Worm (Caenorhabditis elegans) whole organism, L1 larva: ENCODE measurements around the gene col-109.

ENCODE experiments used
- C34B4.2 ChIP-seq: sonication (generic microtip); optimal IDR thresholded peaks from 2 replicates; lab custom pipeline; 2017; ENCODE audit warnings: mild to moderate bottlenecking, missing genetic modification characterization, missing compliant biosample characterization
- aha-1 ChIP-seq: fragments of 150-350 bp; optimal IDR thresholded peaks from 2 replicates; lab custom pipeline; 2014; ENCODE audit warnings: missing biosample characterization, missing genetic modification characterization
- alr-1 ChIP-seq: fragments of 200-800 bp; sonication (Bioruptor generic); optimal IDR thresholded peaks from 2 replicates; lab custom pipeline; 2018; ENCODE audit warnings: borderline replicate concordance, mild to moderate bottlenecking, missing genetic modification characterization, missing compliant biosample characterization
- ama-1 ChIP-seq: fragments of 150-350 bp; optimal IDR thresholded peaks from 2 replicates; lab custom pipeline; 2014
- blmp-1 ChIP-seq: fragments of 150-350 bp; optimal IDR thresholded peaks from 2 replicates; lab custom pipeline; 2014; ENCODE audit warnings: missing biosample characterization, missing genetic modification characterization
- ceh-63 ChIP-seq: fragments of 200-800 bp; sonication (Bioruptor generic); optimal IDR thresholded peaks from 2 replicates; lab custom pipeline; 2018; ENCODE audit warnings: mild to moderate bottlenecking, missing genetic modification characterization, missing compliant biosample characterization
- ceh-8 ChIP-seq: fragments of 200-800 bp; sonication (Bioruptor generic); optimal IDR thresholded peaks from 2 replicates; lab custom pipeline; 2018; ENCODE audit warnings: mild to moderate bottlenecking, missing genetic modification characterization, moderate library complexity, missing compliant biosample characterization
- ceh-82 ChIP-seq, 3 experiments: fragments of 150-350 bp in 1 of 3; sonication (generic microtip) in 2 of 3; optimal IDR thresholded peaks; 2 replicates each; lab custom pipeline; 2014 to 2017; ENCODE audit warnings: missing biosample characterization in 3 of 3, missing genetic modification characterization in 3 of 3
- ceh-88 ChIP-seq: fragments of 200-800 bp; sonication (Bioruptor generic); IDR thresholded peaks from 2 replicates; pipeline ENCODE4 v1.3.6; 2022; ENCODE audit warnings: missing genetic modification characterization, missing compliant biosample characterization
- ces-1 ChIP-seq: fragments of 150-350 bp; optimal IDR thresholded peaks from 2 replicates; lab custom pipeline; 2014; ENCODE audit warnings: missing biosample characterization, missing genetic modification reagents, missing genetic modification characterization
- dsc-1 ChIP-seq: sonication (generic microtip); optimal IDR thresholded peaks from 2 replicates; lab custom pipeline; 2016; ENCODE audit warnings: mild to moderate bottlenecking, missing genetic modification characterization, missing compliant biosample characterization
- egl-13 ChIP-seq: sonication (generic microtip); optimal IDR thresholded peaks from 2 replicates; lab custom pipeline; 2016; ENCODE audit warnings: missing genotype, missing genetic modification reagents, missing genetic modification characterization, missing compliant biosample characterization
- egl-27 ChIP-seq, 2 experiments: fragments of 150-350 bp in 1 of 2; sonication (generic microtip); optimal IDR thresholded peaks; 3 replicates each; lab custom pipeline; 2017 to 2018; ENCODE audit warnings: missing biosample characterization in 2 of 2, missing genetic modification characterization in 2 of 2, missing genetic modification reagents in 2 of 2
- elt-2 ChIP-seq: sonication (generic microtip); optimal IDR thresholded peaks from 2 replicates; lab custom pipeline; 2016; ENCODE audit warnings: missing genetic modification characterization, mild to moderate bottlenecking, inconsistent platforms, missing compliant biosample characterization, missing genetic modification reagents
- elt-3 ChIP-seq, 6 experiments: fragments of 150-350 bp in 1 of 6; sonication (generic microtip); optimal IDR thresholded peaks; 2 replicates each; lab custom pipeline; 2017 to 2018; ENCODE audit warnings: missing biosample characterization in 6 of 6, missing genetic modification characterization in 6 of 6, inconsistent platforms in 1 of 6
- ets-5 ChIP-seq: fragments of 200-800 bp; sonication (Bioruptor generic); IDR thresholded peaks from 2 replicates; pipeline ENCODE4 v1.3.6; 2022; ENCODE audit warnings: missing genetic modification characterization, missing compliant biosample characterization
- fkh-8 ChIP-seq: sonication (generic microtip); optimal IDR thresholded peaks from 2 replicates; lab custom pipeline; 2016; ENCODE audit warnings: mild to moderate bottlenecking, missing genetic modification characterization, missing compliant biosample characterization
- grh-1 ChIP-seq: fragments of 200-800 bp; sonication (Bioruptor generic); IDR thresholded peaks from 2 replicates; pipeline ENCODE4 v1.3.6; 2022; ENCODE audit warnings: missing genetic modification reagents, missing genetic modification characterization, missing compliant biosample characterization
- hlh-17 ChIP-seq: fragments of 200-800 bp; sonication (Bioruptor generic); optimal IDR thresholded peaks from 2 replicates; lab custom pipeline; 2018; ENCODE audit warnings: missing genetic modification characterization, mild to moderate bottlenecking, missing compliant biosample characterization, moderate library complexity, borderline replicate concordance
- hlh-4 ChIP-seq: sonication (generic microtip); optimal IDR thresholded peaks from 2 replicates; lab custom pipeline; 2016; ENCODE audit warnings: mild to moderate bottlenecking, missing genetic modification characterization, missing compliant biosample characterization
- hpl-2 ChIP-seq: fragments of 150-350 bp; optimal IDR thresholded peaks from 2 replicates; lab custom pipeline; 2014; ENCODE audit warnings: missing biosample characterization, missing genetic modification reagents, missing genetic modification characterization
- irx-1 ChIP-seq: sonication (generic microtip); optimal IDR thresholded peaks from 2 replicates; lab custom pipeline; 2016; ENCODE audit warnings: missing genetic modification characterization, missing compliant biosample characterization
- jun-1 ChIP-seq: fragments of 150-350 bp; optimal IDR thresholded peaks from 2 replicates; lab custom pipeline; 2014; ENCODE audit warnings: missing biosample characterization, missing genetic modification reagents, missing genetic modification characterization
- lin-13 ChIP-seq: fragments of 150-350 bp; optimal IDR thresholded peaks from 2 replicates; lab custom pipeline; 2014; ENCODE audit warnings: missing biosample characterization, missing genetic modification reagents, missing genetic modification characterization
- lin-14 ChIP-seq: fragments of 200-800 bp; sonication (Bioruptor generic); optimal IDR thresholded peaks from 2 replicates; lab custom pipeline; 2018; ENCODE audit warnings: mild to moderate bottlenecking, missing genetic modification characterization, moderate library complexity, missing compliant biosample characterization
- lin-15B ChIP-seq: fragments of 150-350 bp; sonication (generic microtip); optimal IDR thresholded peaks from 3 replicates; lab custom pipeline; 2014; ENCODE audit warnings: missing biosample characterization, missing genetic modification characterization
- lin-35 ChIP-seq, 2 experiments: fragments of 150-350 bp; optimal IDR thresholded peaks; 2 replicates each; lab custom pipeline; 2014; ENCODE audit warnings: missing biosample characterization in 2 of 2, missing genetic modification characterization in 2 of 2, missing genetic modification reagents in 2 of 2
- lir-3 ChIP-seq: sonication (generic microtip); optimal IDR thresholded peaks from 2 replicates; lab custom pipeline; 2016; ENCODE audit warnings: mild to moderate bottlenecking, missing genetic modification characterization, moderate library complexity, missing compliant biosample characterization; ENCODE audit not compliant: poor library complexity
- lsy-2 ChIP-seq, 2 experiments: fragments of 150-350 bp; optimal IDR thresholded peaks; 2 replicates each; lab custom pipeline; 2014; ENCODE audit warnings: missing biosample characterization in 2 of 2, missing genetic modification characterization in 2 of 2
- mab-9 ChIP-seq: fragments of 200-800 bp; sonication (Bioruptor generic); IDR thresholded peaks from 2 replicates; pipeline ENCODE4 v1.3.6; 2022; ENCODE audit warnings: missing genetic modification reagents, missing genetic modification characterization, missing compliant biosample characterization
- mdl-1 ChIP-seq, 2 experiments: fragments of 150-350 bp; optimal IDR thresholded peaks; 2 replicates each; lab custom pipeline; 2014 to 2017; ENCODE audit warnings: missing biosample characterization in 2 of 2, missing genetic modification characterization in 2 of 2, inconsistent platforms in 1 of 2
- mef-2 ChIP-seq: fragments of 150-350 bp; optimal IDR thresholded peaks from 2 replicates; lab custom pipeline; 2014; ENCODE audit warnings: missing biosample characterization, missing genetic modification characterization
- nhr-19 ChIP-seq: fragments of 200-800 bp; sonication (Bioruptor generic); conservative IDR thresholded peaks from 2 replicates; pipeline ENCODE4 v1.3.6; 2022; ENCODE audit warnings: missing genetic modification characterization, missing compliant biosample characterization
- nhr-20 ChIP-seq: sonication (generic microtip); optimal IDR thresholded peaks from 2 replicates; lab custom pipeline; 2016; ENCODE audit warnings: mild to moderate bottlenecking, missing genetic modification characterization, missing compliant biosample characterization
- nhr-47 ChIP-seq: sonication (generic microtip); optimal IDR thresholded peaks from 2 replicates; lab custom pipeline; 2016; ENCODE audit warnings: mild to moderate bottlenecking, missing genetic modification characterization, moderate library complexity, missing compliant biosample characterization
- nhr-71 ChIP-seq: sonication (generic microtip); optimal IDR thresholded peaks from 2 replicates; lab custom pipeline; 2016; ENCODE audit warnings: mild to moderate bottlenecking, missing genetic modification characterization, moderate library complexity, missing compliant biosample characterization
- nhr-76 ChIP-seq: sonication (generic microtip); optimal IDR thresholded peaks from 2 replicates; lab custom pipeline; 2017; ENCODE audit warnings: missing biosample characterization, missing genetic modification characterization
- nhr-77 ChIP-seq: fragments of 150-350 bp; optimal IDR thresholded peaks from 2 replicates; lab custom pipeline; 2014; ENCODE audit warnings: missing biosample characterization, missing genetic modification characterization
- pag-3 ChIP-seq: sonication (generic microtip); optimal IDR thresholded peaks from 2 replicates; lab custom pipeline; 2017; ENCODE audit warnings: missing genetic modification characterization, mild to moderate bottlenecking, missing compliant biosample characterization, antibody characterized with exemption, borderline replicate concordance; ENCODE audit not compliant: insufficient read depth
- pqm-1 ChIP-seq: sonication (generic microtip); optimal IDR thresholded peaks from 3 replicates; lab custom pipeline; 2017; ENCODE audit warnings: missing biosample characterization, missing genetic modification characterization
- skn-1 ChIP-seq: fragments of 150-350 bp; optimal IDR thresholded peaks from 2 replicates; lab custom pipeline; 2014; ENCODE audit warnings: missing biosample characterization, missing genetic modification characterization
- snpc-4 ChIP-seq: fragments of 150-350 bp; optimal IDR thresholded peaks from 2 replicates; lab custom pipeline; 2014; ENCODE audit warnings: missing biosample characterization, missing genetic modification characterization
- snu-23 ChIP-seq: sonication (generic microtip); optimal IDR thresholded peaks from 2 replicates; lab custom pipeline; 2016; ENCODE audit warnings: missing genetic modification characterization, missing compliant biosample characterization
- sox-4 ChIP-seq: sonication (generic microtip); optimal IDR thresholded peaks from 2 replicates; lab custom pipeline; 2016; ENCODE audit warnings: missing genetic modification characterization, missing compliant biosample characterization
- sptf-1 ChIP-seq: fragments of 150-350 bp; optimal IDR thresholded peaks from 2 replicates; lab custom pipeline; 2014; ENCODE audit warnings: missing biosample characterization, missing genetic modification characterization
- swsn-7 ChIP-seq: sonication (generic microtip); optimal IDR thresholded peaks from 2 replicates; lab custom pipeline; 2016; ENCODE audit warnings: missing genetic modification characterization, missing compliant biosample characterization
- tbx-2 ChIP-seq: sonication (generic microtip); optimal IDR thresholded peaks from 2 replicates; lab custom pipeline; 2016; ENCODE audit warnings: missing genetic modification characterization, missing compliant biosample characterization
- tlp-1 ChIP-seq: fragments of 150-350 bp; optimal IDR thresholded peaks from 2 replicates; lab custom pipeline; 2014; ENCODE audit warnings: missing biosample characterization, missing genetic modification characterization
- unc-130 ChIP-seq: fragments of 150-350 bp; optimal IDR thresholded peaks from 2 replicates; lab custom pipeline; 2017; ENCODE audit warnings: missing biosample characterization, missing genetic modification characterization, inconsistent platforms
- unc-98 ChIP-seq: fragments of 200-800 bp; sonication (Bioruptor generic); IDR thresholded peaks from 2 replicates; pipeline ENCODE4 v1.3.6; 2022; ENCODE audit warnings: missing genetic modification characterization, missing compliant biosample characterization
- xbp-1 ChIP-seq: sonication (generic microtip); optimal IDR thresholded peaks from 2 replicates; lab custom pipeline; 2016; ENCODE audit warnings: missing genetic modification characterization, missing compliant biosample characterization
- zip-4 ChIP-seq: fragments of 200-800 bp; sonication (Bioruptor generic); optimal IDR thresholded peaks from 2 replicates; lab custom pipeline; 2018; ENCODE audit warnings: mild to moderate bottlenecking, missing genetic modification characterization, moderate library complexity, missing compliant biosample characterization

The col-109 gene

DNA sequence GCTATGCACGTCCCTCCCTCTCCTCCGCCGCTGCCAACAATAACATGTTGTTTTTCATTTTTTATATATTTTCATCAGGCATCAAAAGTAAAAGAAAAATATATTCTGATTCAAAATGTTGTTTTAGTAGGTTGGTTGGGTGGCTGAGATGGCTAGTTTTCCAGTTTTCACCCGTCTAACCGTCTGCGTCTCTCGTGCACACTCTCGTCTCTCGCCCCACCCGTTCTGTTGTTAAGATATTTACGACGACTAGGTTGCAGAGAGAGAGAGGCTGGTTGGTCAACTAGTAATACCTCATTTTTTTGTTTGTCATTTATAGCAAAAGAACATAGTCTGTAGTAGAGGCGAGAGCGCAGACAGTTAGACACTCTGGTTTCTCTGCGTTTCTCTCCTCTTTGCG is 18.5 kb upstream of the col-109 start (continued):
- TF ChIP-seq xbp-1 (tag; lab: Kevin White, UChicago) (no peak), blmp-1 (tag; lab: Kevin White, UChicago) (no peak), nhr-47 (tag; lab: Kevin White, UChicago) (peak; percentile 28), hpl-2 (no peak), jun-1 (tag; lab: Kevin White, UChicago) (no peak), ets-5 (no peak), alr-1 (tag; lab: Kevin White, UChicago) (no peak), lin-14 (GFP tag; lab: Kevin White, UChicago) (peak; percentile 38), unc-130 (tag; lab: Kevin White, UChicago) (no peak), swsn-7 (tag; lab: Kevin White, UChicago) (peak; percentile 16), nhr-71 (tag; lab: Kevin White, UChicago) (peak; percentile 9), tlp-1 (no peak), egl-27 (tag; optimal IDR thresholded peaks at IDR 0.05; lab: Kevin White, UChicago) (no peak), lin-35 (GFP tag; optimal IDR thresholded peaks at IDR 0.05; lab: Kevin White, UChicago) (peak in 1 of 2 experiments; percentile 4), aha-1 (tag; lab: Kevin White, UChicago) (no peak), elt-3 (tag; optimal IDR thresholded peaks at IDR 0.05; lab: Kevin White, UChicago) (no peak), nhr-20 (tag; lab: Kevin White, UChicago) (peak; percentile 13), pag-3 (no peak), pqm-1 (tag; lab: Kevin White, UChicago) (no peak), ceh-63 (GFP tag; lab: Kevin White, UChicago) (no peak), snpc-4 (tag; lab: Kevin White, UChicago) (no peak), lir-3 (no peak), lsy-2 (tag; optimal IDR thresholded peaks at IDR 0.05; lab: Kevin White, UChicago) (peak in 1 of 2 experiments; percentile 5), hlh-17 (GFP tag; lab: Kevin White, UChicago) (no peak), mef-2 (tag; lab: Kevin White, UChicago) (no peak), hlh-4 (no peak), dsc-1 (tag; lab: Kevin White, UChicago) (no peak), zip-4 (GFP tag; lab: Kevin White, UChicago) (no peak), C34B4.2 (tag; lab: Kevin White, UChicago) (no peak), tbx-2 (no peak), skn-1 (tag; lab: Kevin White, UChicago) (no peak), sox-4 (no peak), irx-1 (no peak), egl-13 (no peak), mab-9 (GFP tag; lab: Robert Waterston, UW) (no peak), ceh-88 (GFP tag; lab: Robert Waterston, UW) (no peak), ceh-8 (no peak)

DNA sequence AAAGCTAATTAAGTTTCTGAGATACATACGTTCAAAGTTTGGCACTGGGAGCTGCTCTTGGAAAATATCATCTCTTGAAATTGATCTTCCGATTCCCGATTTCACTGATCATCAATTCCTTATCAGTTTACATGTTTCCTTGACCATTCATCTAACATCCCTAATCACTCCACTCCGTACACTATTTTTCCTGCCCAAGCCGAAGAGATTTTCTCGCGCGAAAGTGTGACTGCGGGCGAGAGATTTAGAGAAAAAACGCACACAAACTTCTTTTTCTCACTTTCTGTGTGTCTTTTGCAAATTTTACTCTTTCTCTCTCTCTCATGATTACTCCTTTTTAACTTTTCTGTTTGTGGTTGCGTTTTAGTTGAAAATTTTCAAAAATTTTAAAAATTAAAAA is 17.1 kb upstream of the col-109 start:
- TF ChIP-seq fkh-8 (tag; lab: Kevin White, UChicago) = no peak
- TF ChIP-seq mdl-1 (tag; optimal IDR thresholded peaks at IDR 0.05; lab: Kevin White, UChicago) = peak in 1 of 2 experiments; percentile 55
- TF ChIP-seq unc-98 (GFP tag; lab: Robert Waterston, UW) = no peak
- TF ChIP-seq C34B4.2 (tag; lab: Kevin White, UChicago) = no peak
- TF ChIP-seq ceh-63 (GFP tag; lab: Kevin White, UChicago) = no peak
- peak; percentile 15 for TF ChIP-seq snpc-4 (tag; lab: Kevin White, UChicago)
- TF ChIP-seq snu-23 = peak; percentile 69
- peak; percentile 26 for TF ChIP-seq nhr-19
- no peak for TF ChIP-seq grh-1 (GFP tag; lab: Robert Waterston, UW)
- TF ChIP-seq ceh-82 (tag; optimal IDR thresholded peaks at IDR 0.05; lab: Kevin White, UChicago) = peak in 1 of 3 experiments; percentile 29
- TF ChIP-seq lin-13 (GFP tag; lab: Kevin White, UChicago) = no peak
- peak; percentile 56 for TF ChIP-seq nhr-77 (tag; lab: Kevin White, UChicago)
- no peak for TF ChIP-seq egl-27 (tag; optimal IDR thresholded peaks at IDR 0.05; lab: Kevin White, UChicago)
- peak; percentile 73 for TF ChIP-seq elt-2 (tag; lab: Kevin White, UChicago)
- no peak for TF ChIP-seq sptf-1 (tag; lab: Kevin White, UChicago)
- no peak for TF ChIP-seq ama-1 (lab: Kevin White, UChicago)
- no peak for TF ChIP-seq ceh-8
- no peak for TF ChIP-seq lin-15B (tag; lab: Kevin White, UChicago)
- TF ChIP-seq ces-1 (GFP tag; lab: Kevin White, UChicago) = no peak
- no peak for TF ChIP-seq mef-2 (tag; lab: Kevin White, UChicago)
- peak; percentile 47 for TF ChIP-seq nhr-47 (tag; lab: Kevin White, UChicago)
- TF ChIP-seq jun-1 (tag; lab: Kevin White, UChicago) = peak; percentile 42
- TF ChIP-seq nhr-76 = no peak
- peak; percentile 75 for TF ChIP-seq nhr-20 (tag; lab: Kevin White, UChicago)
